Worm (Caenorhabditis elegans) whole organism, late embryonic: Measurements from ENCODE around the gene nhr-19.

Source experiments
- ama-1 ChIP-seq: fragments of 150-350 bp; optimal IDR thresholded peaks from 2 replicates; lab custom pipeline; 2014
- ceh-14 ChIP-seq: sonication (generic microtip); optimal IDR thresholded peaks from 2 replicates; lab custom pipeline; 2016; ENCODE audit warnings: missing genotype, missing genetic modification characterization, missing compliant biosample characterization
- ceh-2 ChIP-seq: sonication (generic microtip); optimal IDR thresholded peaks from 2 replicates; lab custom pipeline; 2016; ENCODE audit warnings: missing genotype, missing genetic modification characterization, missing compliant biosample characterization
- ceh-34 ChIP-seq: sonication (generic microtip); optimal IDR thresholded peaks from 2 replicates; lab custom pipeline; 2016; ENCODE audit warnings: mild to moderate bottlenecking, missing genetic modification characterization, missing compliant biosample characterization
- ceh-9 ChIP-seq: sonication (generic microtip); optimal IDR thresholded peaks from 2 replicates; lab custom pipeline; 2016; ENCODE audit warnings: mild to moderate bottlenecking, missing genetic modification characterization, inconsistent platforms, missing compliant biosample characterization
- ets-4 ChIP-seq: sonication (generic microtip); optimal IDR thresholded peaks from 2 replicates; lab custom pipeline; 2016; ENCODE audit warnings: missing genetic modification characterization, missing compliant biosample characterization
- fkh-10 ChIP-seq: fragments of 150-350 bp; optimal IDR thresholded peaks from 2 replicates; lab custom pipeline; 2014; ENCODE audit warnings: missing biosample characterization, missing genetic modification reagents, missing genetic modification characterization
- gmeb-2 ChIP-seq: sonication (generic microtip); optimal IDR thresholded peaks from 2 replicates; lab custom pipeline; 2016; ENCODE audit warnings: missing genetic modification characterization, inconsistent platforms, missing compliant biosample characterization
- hlh-6 ChIP-seq: sonication (generic microtip); optimal IDR thresholded peaks from 2 replicates; lab custom pipeline; 2016; ENCODE audit warnings: missing genotype, missing genetic modification characterization, missing compliant biosample characterization
- nhr-11 ChIP-seq: fragments of 150-350 bp; optimal IDR thresholded peaks from 2 replicates; lab custom pipeline; 2014; ENCODE audit warnings: missing biosample characterization, missing genetic modification characterization
- pha-4 ChIP-seq: fragments of 150-350 bp; optimal IDR thresholded peaks from 2 replicates; lab custom pipeline; 2018; ENCODE audit warnings: missing biosample characterization, missing genetic modification reagents, missing genetic modification characterization
- unc-42 ChIP-seq: sonication (generic microtip); optimal IDR thresholded peaks from 2 replicates; lab custom pipeline; 2016; ENCODE audit warnings: missing genotype, missing genetic modification characterization, missing compliant biosample characterization
- ztf-16 ChIP-seq: sonication (generic microtip); optimal IDR thresholded peaks from 2 replicates; lab custom pipeline; 2017; ENCODE audit warnings: missing genetic modification characterization, missing compliant biosample characterization

DNA sequence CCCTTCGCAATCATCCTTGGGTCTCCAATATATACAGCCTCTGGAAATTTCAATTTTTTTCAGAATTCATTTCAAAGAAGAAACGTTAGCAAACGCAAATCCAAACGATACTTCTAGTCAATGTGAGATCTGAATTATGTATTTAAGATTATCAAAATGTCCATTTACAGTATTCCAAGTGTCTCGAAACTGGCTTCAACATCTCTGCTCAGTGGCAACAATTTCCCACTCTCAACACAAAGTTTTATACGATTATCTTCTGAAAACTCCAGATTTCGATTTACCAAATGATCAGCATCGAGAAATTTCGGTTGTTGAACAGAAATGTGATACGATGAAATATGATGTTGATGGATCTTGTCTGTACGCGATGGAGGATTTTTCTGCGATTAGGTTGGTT, 48.7 kb downstream of the nhr-19 start:
- TF ChIP-seq ama-1 (no peak), gmeb-2 (tag; lab: Kevin White, UChicago) (no peak), ceh-9 (tag; lab: Kevin White, UChicago) (no peak), pha-4 (tag; lab: Kevin White, UChicago) (no peak), ztf-16 (no peak), ceh-34 (tag; lab: Kevin White, UChicago) (no peak), unc-42 (no peak), ceh-2 (tag; lab: Kevin White, UChicago) (no peak), ceh-14 (tag; lab: Kevin White, UChicago) (no peak), fkh-10 (no peak), hlh-6 (tag; lab: Kevin White, UChicago) (no peak), ets-4 (tag; lab: Kevin White, UChicago) (no peak), nhr-11 (tag; lab: Kevin White, UChicago) (no peak)
